Worm (Caenorhabditis elegans) whole organism, L3 larva: ENCODE measurements around the gene T19H5.7.

Experiments used
- ceh-9 ChIP-seq: sonication (generic microtip); optimal IDR thresholded peaks from 2 replicates; lab custom pipeline; 2018; ENCODE audit warnings: missing biosample characterization, missing genetic modification characterization
- elt-3 ChIP-seq, 3 experiments: fragments of 150-350 bp in 1 of 3; sonication (generic microtip) in 2 of 3; optimal IDR thresholded peaks; 2 replicates in 2 of 3; 4 replicates in 1 of 3; lab custom pipeline; 2014 to 2017; ENCODE audit warnings: missing biosample characterization in 3 of 3, missing genetic modification characterization in 3 of 3
- fkh-10 ChIP-seq: sonication (generic microtip); optimal IDR thresholded peaks from 2 replicates; lab custom pipeline; 2017; ENCODE audit warnings: missing biosample characterization, missing genetic modification reagents, missing genetic modification characterization
- fos-1 ChIP-seq: fragments of 150-350 bp; optimal IDR thresholded peaks from 2 replicates; lab custom pipeline; 2014; ENCODE audit warnings: missing biosample characterization, missing genetic modification characterization
- lin-15B ChIP-seq: fragments of 150-350 bp; optimal IDR thresholded peaks from 2 replicates; lab custom pipeline; 2014; ENCODE audit warnings: missing biosample characterization, missing genetic modification characterization
- nhr-25 ChIP-seq: sonication (generic microtip); optimal IDR thresholded peaks from 2 replicates; lab custom pipeline; 2017; ENCODE audit warnings: missing biosample characterization, missing genetic modification characterization

ce11 chrII:9470027-9470426, 9.9 kb downstream of the T19H5.7 start, which contains the start of gene T19H5.6:
- TF ChIP-seq fkh-10, result no peak
- TF ChIP-seq fos-1 (tag; lab: Kevin White, UChicago), result no peak
- TF ChIP-seq lin-15B (tag; lab: Kevin White, UChicago), result no peak
- TF ChIP-seq nhr-25 (tag; lab: Kevin White, UChicago), result no peak
- TF ChIP-seq elt-3 (tag; optimal IDR thresholded peaks at IDR 0.05; lab: Kevin White, UChicago), result no peak
- TF ChIP-seq ceh-9 (tag; lab: Kevin White, UChicago), result no peak
